Fruit fly (Drosophila melanogaster): ENCODE results near the gene lush.
A peak's percentile ranks its signal among the peaks of the same experiment; 100 is the strongest.

lush gene

DNA sequence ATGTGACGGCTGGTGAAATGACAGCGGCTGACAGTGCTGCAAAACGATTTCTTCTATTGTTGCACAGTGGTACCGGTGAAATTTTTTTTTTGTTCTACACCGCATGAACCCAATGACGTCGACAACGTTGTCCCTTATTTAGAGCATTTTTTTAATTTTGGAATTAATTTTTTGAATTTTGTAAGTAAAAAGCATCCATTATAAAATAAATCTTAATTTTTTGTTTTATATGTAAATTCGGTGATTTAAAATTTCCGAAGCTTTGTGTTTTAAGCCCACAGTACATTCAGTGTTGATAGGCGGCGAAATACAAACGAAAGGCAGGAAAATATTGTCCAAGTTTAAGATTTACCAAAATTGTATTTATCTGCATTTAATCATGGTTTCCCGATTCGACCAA lies 6.3 kb upstream of the lush start, which contains the start of the genes Lon and PIG-F (continued):
- TF ChIP-seq CG12659 (GFP tag; optimal IDR thresholded peaks at IDR 0.05) (peak; percentile 100), PHDP (tag; optimal IDR thresholded peaks at IDR 0.05) (peak; percentile 99), lbe (GFP tag; optimal IDR thresholded peaks at IDR 0.05) (peak; percentile 98), CG12071 (GFP tag; optimal IDR thresholded peaks at IDR 0.05) (peak; percentile 93), NC2α (GFP tag; optimal IDR thresholded peaks at IDR 0.05) (peak; percentile 95), Atf-2 (GFP tag; optimal IDR thresholded peaks at IDR 0.05) (peak; percentile 98), CG9727 (GFP tag; optimal IDR thresholded peaks at IDR 0.05) (peak; percentile 99), Atf6 (GFP tag; IDR thresholded peaks at IDR 0.05) (peak; percentile 98), CG7928 (GFP tag; optimal IDR thresholded peaks at IDR 0.05) (peak; percentile 84), CG33213 (GFP tag; optimal IDR thresholded peaks at IDR 0.05) (peak; percentile 95), CG34422 (GFP tag; IDR thresholded peaks at IDR 0.05) (peak; percentile 99), hbn (GFP tag; IDR thresholded peaks at IDR 0.05; ENCODE audit: partially characterized antibody) (peak; percentile 47; the same call in 1 of the 2 replicates), CG16863 (GFP tag; optimal IDR thresholded peaks at IDR 0.05) (peak; percentile 98), Jarid2 (GFP tag; optimal IDR thresholded peaks at IDR 0.05) (peak; percentile 94), cwo (GFP tag; optimal IDR thresholded peaks at IDR 0.05) (peak; percentile 96), CG4282 (GFP tag; optimal IDR thresholded peaks at IDR 0.05) (peak; percentile 98), cato (GFP tag; optimal IDR thresholded peaks at IDR 0.05; ENCODE audit: borderline replicate concordance) (peak; percentile 99), NC2β (GFP tag; optimal IDR thresholded peaks at IDR 0.05) (peak; percentile 97), ewg (GFP tag; optimal IDR thresholded peaks at IDR 0.05) (peak; percentile 98), sna (GFP tag; IDR thresholded peaks at IDR 0.05; ENCODE audit: partially characterized antibody) (peak; percentile 62; the same call in 1 of the 2 replicates), slp2 (GFP tag; optimal IDR thresholded peaks at IDR 0.05) (peak; percentile 98), H2.0 (GFP tag; IDR thresholded peaks at IDR 0.05) (peak; percentile 96), dmrt99B (tag; optimal IDR thresholded peaks at IDR 0.05) (peak; percentile 99), CG9817 (tag; optimal IDR thresholded peaks at IDR 0.05) (peak; percentile 99), p53 (GFP tag; optimal IDR thresholded peaks at IDR 0.05) (peak; percentile 93), Mad (GFP tag; optimal IDR thresholded peaks at IDR 0.05) (peak; percentile 99), Xbp1 (GFP tag; optimal IDR thresholded peaks at IDR 0.05) (peak; percentile 99), CG7987 (GFP tag; optimal IDR thresholded peaks at IDR 0.05) (peak; percentile 94), NK7.1 (GFP tag; optimal IDR thresholded peaks at IDR 0.05) (peak; percentile 93), CG2129 (GFP tag; IDR thresholded peaks at IDR 0.05; ENCODE audit: partially characterized antibody) (no peak), CG7271 (tag; optimal IDR thresholded peaks at IDR 0.05) (peak; percentile 98), Trl (optimal IDR thresholded peaks at IDR 0.05) (no peak), Trl (GFP tag; optimal IDR thresholded peaks at IDR 0.05) (peak; percentile 98), Oli (tag; optimal IDR thresholded peaks at IDR 0.05) (peak; percentile 100), CG12769 (tag; optimal IDR thresholded peaks at IDR 0.05) (no peak), eyg (GFP tag; optimal IDR thresholded peaks at IDR 0.05) (peak; percentile 94), nerfin-1 (tag; optimal IDR thresholded peaks at IDR 0.05) (peak; percentile 99), caup (GFP tag; optimal IDR thresholded peaks at IDR 0.05; ENCODE audit: severe bottlenecking) (peak; percentile 99), Dref (GFP tag; IDR thresholded peaks at IDR 0.05) (peak; percentile 43), ftz-f1 (GFP tag; optimal IDR thresholded peaks at IDR 0.05) (peak; percentile 90), cad (GFP tag; optimal IDR thresholded peaks at IDR 0.05) (no peak), wdn (GFP tag; IDR thresholded peaks at IDR 0.05) (peak; percentile 97), gcm2 (GFP tag; optimal IDR thresholded peaks at IDR 0.05) (peak; percentile 97), C15 (GFP tag; IDR thresholded peaks at IDR 0.05) (peak; percentile 95), pum (GFP tag; optimal IDR thresholded peaks at IDR 0.05) (peak; percentile 99), CG6654 (GFP tag; optimal IDR thresholded peaks at IDR 0.05) (peak; percentile 95), jigr1 (GFP tag; IDR thresholded peaks at IDR 0.05) (peak; percentile 97), ranshi (GFP tag; IDR thresholded peaks at IDR 0.05) (peak; percentile 98), CG4730 (GFP tag; IDR thresholded peaks at IDR 0.05) (peak; percentile 97), Hmr (GFP tag; optimal IDR thresholded peaks at IDR 0.05) (peak; percentile 99), Lhr (GFP tag; optimal IDR thresholded peaks at IDR 0.05) (peak; percentile 96)
